Fruit fly (Drosophila melanogaster) whole organism, prepupa: ENCODE results near the gene Nha1.

ENCODE experiments used
- CG3919 ChIP-seq: fragments of 200-800 bp; sonication (Bioruptor generic); optimal IDR thresholded peaks from 3 replicates; lab custom pipeline; 2016; ENCODE audit warnings: missing biosample characterization, missing genetic modification characterization
- CG6808 ChIP-seq: fragments of 200-800 bp; sonication (Bioruptor generic); optimal IDR thresholded peaks from 3 replicates; lab custom pipeline; 2017; ENCODE audit warnings: missing biosample characterization, missing genetic modification characterization, mild to moderate bottlenecking, moderate library complexity, missing genetic modification reagents
- Eip75B ChIP-seq: fragments of 200-800 bp; sonication (Bioruptor generic); optimal IDR thresholded peaks from 3 replicates; lab custom pipeline; 2016; ENCODE audit warnings: missing biosample characterization, missing genetic modification characterization
- Gug ChIP-seq: fragments of 200-800 bp; sonication (Bioruptor generic); IDR thresholded peaks from 2 replicates; pipeline ENCODE4 v1.3.6; 2022; ENCODE audit warnings: missing biosample characterization, missing genetic modification characterization
- Smox ChIP-seq: fragments of 200-800 bp; sonication (Bioruptor generic); optimal IDR thresholded peaks from 3 replicates; lab custom pipeline; 2016; ENCODE audit warnings: missing biosample characterization, missing genetic modification characterization
- ss ChIP-seq, 2 experiments: fragments of 200-800 bp; sonication (Bioruptor generic); optimal IDR thresholded peaks; 2 replicates in 1 of 2; 3 replicates in 1 of 2; lab custom pipeline; 2017 to 2018; ENCODE audit warnings: mild to moderate bottlenecking in 2 of 2, missing biosample characterization in 2 of 2, missing genetic modification characterization in 2 of 2, moderate library complexity in 1 of 2

dm6 chr2L:6874526-6875198, 4.5 kb upstream of the Nha1 start, which contains the start of gene Nlg2:
- peak in 1 of 2 experiments; percentile 33 for TF ChIP-seq ss (GFP tag; optimal IDR thresholded peaks at IDR 0.05; lab: Kevin White, UChicago)
- TF ChIP-seq CG6808 (GFP tag; lab: Kevin White, UChicago) = peak; percentile 34
- no peak for TF ChIP-seq Smox
- no peak for TF ChIP-seq Gug (GFP tag; lab: Robert Waterston, UW)
- TF ChIP-seq CG3919 (GFP tag; lab: Kevin White, UChicago) = no peak
- no peak for TF ChIP-seq Eip75B (GFP tag; lab: Kevin White, UChicago)
